Worm (Caenorhabditis elegans) whole organism, L4 larva: ENCODE measurements around the gene aco-1.

Experiments
- D1046.2 ChIP-seq: fragments of 200-800 bp; sonication (Bioruptor generic); IDR thresholded peaks from 2 replicates; pipeline ENCODE4 v1.3.6; 2022; ENCODE audit warnings: missing genetic modification characterization, missing compliant biosample characterization
- F37D6.2 ChIP-seq: sonication (generic microtip); optimal IDR thresholded peaks from 2 replicates; lab custom pipeline; 2016; ENCODE audit warnings: mild to moderate bottlenecking, missing genetic modification characterization, missing compliant biosample characterization
- F44E2.7 ChIP-seq: fragments of 200-800 bp; sonication (Bioruptor generic); IDR thresholded peaks from 2 replicates; pipeline ENCODE4 v2.1.2; 2022; ENCODE audit warnings: missing genetic modification characterization, missing compliant biosample characterization
- F49E8.2 ChIP-seq: sonication (generic microtip); optimal IDR thresholded peaks from 2 replicates; lab custom pipeline; 2016; ENCODE audit warnings: missing compliant biosample characterization, mild to moderate bottlenecking, missing genetic modification characterization, borderline replicate concordance
- R02D3.7 ChIP-seq: fragments of 150-350 bp; sonication (generic microtip); optimal IDR thresholded peaks from 3 replicates; lab custom pipeline; 2014; ENCODE audit warnings: missing biosample characterization, missing genetic modification characterization
- Y105C5A.15 ChIP-seq: fragments of 200-800 bp; sonication (Bioruptor generic); IDR thresholded peaks from 2 replicates; pipeline ENCODE4 v1.3.6; 2022; ENCODE audit warnings: missing genetic modification characterization, missing compliant biosample characterization
- Y5F2A.4 ChIP-seq: fragments of 200-800 bp; sonication (Bioruptor generic); optimal IDR thresholded peaks from 2 replicates; lab custom pipeline; 2018; ENCODE audit warnings: mild to moderate bottlenecking, missing genetic modification characterization, missing compliant biosample characterization
- Y75B8A.6 ChIP-seq: fragments of 200-800 bp; sonication (Bioruptor generic); IDR thresholded peaks from 2 replicates; pipeline ENCODE4 v1.3.6; 2022; ENCODE audit warnings: missing genetic modification reagents, missing genetic modification characterization, missing compliant biosample characterization
- aha-1 ChIP-seq: fragments of 150-350 bp; peaks from one replicate; lab custom pipeline; 2014; ENCODE audit warnings: missing biosample characterization, missing genetic modification characterization
- aly-2 ChIP-seq: sonication (generic microtip); optimal IDR thresholded peaks from 2 replicates; lab custom pipeline; 2018; ENCODE audit warnings: missing biosample characterization, missing genetic modification characterization
- attf-4 ChIP-seq: sonication (generic microtip); optimal IDR thresholded peaks from 3 replicates; lab custom pipeline; 2017; ENCODE audit warnings: missing biosample characterization, missing genetic modification characterization
- ceh-20 ChIP-seq: fragments of 200-800 bp; sonication (Bioruptor generic); IDR thresholded peaks from 2 replicates; pipeline ENCODE4 v1.3.6; 2022; ENCODE audit warnings: missing genetic modification reagents, missing genetic modification characterization, missing compliant biosample characterization
- ceh-44 ChIP-seq: fragments of 200-800 bp; sonication (Bioruptor generic); IDR thresholded peaks from 2 replicates; pipeline ENCODE4 v1.3.6; 2022; ENCODE audit warnings: missing genetic modification reagents, missing genetic modification characterization, missing compliant biosample characterization
- ceh-62 ChIP-seq: sonication (generic microtip); optimal IDR thresholded peaks from 2 replicates; lab custom pipeline; 2017; ENCODE audit warnings: missing biosample characterization, missing genetic modification characterization
- ceh-82 ChIP-seq: sonication (generic microtip); optimal IDR thresholded peaks from 2 replicates; lab custom pipeline; 2017; ENCODE audit warnings: missing biosample characterization, missing genetic modification characterization
- ces-1 ChIP-seq: fragments of 150-350 bp; sonication (generic microtip); optimal IDR thresholded peaks from 4 replicates; lab custom pipeline; 2014; ENCODE audit warnings: missing biosample characterization, missing genetic modification reagents, missing genetic modification characterization
- egl-43 ChIP-seq: fragments of 200-800 bp; sonication (Bioruptor generic); IDR thresholded peaks from 2 replicates; pipeline ENCODE4 v1.3.6; 2022; ENCODE audit warnings: missing genetic modification reagents, missing genetic modification characterization, missing compliant biosample characterization
- fkh-10 ChIP-seq: fragments of 150-350 bp; optimal IDR thresholded peaks from 2 replicates; lab custom pipeline; 2014; ENCODE audit warnings: missing biosample characterization, missing genetic modification reagents, missing genetic modification characterization
- hlh-11 ChIP-seq: fragments of 200-800 bp; sonication (Bioruptor generic); optimal IDR thresholded peaks from 2 replicates; lab custom pipeline; 2018; ENCODE audit warnings: mild to moderate bottlenecking, missing genetic modification characterization, missing compliant biosample characterization
- hlh-30 ChIP-seq: sonication (generic microtip); optimal IDR thresholded peaks from 2 replicates; lab custom pipeline; 2017; ENCODE audit warnings: antibody characterized with exemption, mild to moderate bottlenecking, missing genetic modification characterization, missing compliant biosample characterization; ENCODE audit not compliant: insufficient read depth
- hmg-1.1 ChIP-seq: fragments of 200-800 bp; sonication (Bioruptor generic); IDR thresholded peaks from 2 replicates; pipeline ENCODE4 v1.3.6; 2022; ENCODE audit warnings: missing genetic modification reagents, missing genetic modification characterization, missing compliant biosample characterization
- lin-29 ChIP-seq: fragments of 200-800 bp; sonication (Bioruptor generic); IDR thresholded peaks from 2 replicates; pipeline ENCODE4 v1.3.6; 2022; ENCODE audit warnings: missing genetic modification reagents, missing genetic modification characterization, missing compliant biosample characterization
- lsy-2 ChIP-seq, 2 experiments: fragments of 150-350 bp in 1 of 2; sonication (generic microtip) in 1 of 2; optimal IDR thresholded peaks; 2 replicates each; lab custom pipeline; 2014 to 2017; ENCODE audit warnings: missing biosample characterization in 2 of 2, missing genetic modification characterization in 2 of 2
- madf-9 ChIP-seq: fragments of 200-800 bp; sonication (Bioruptor generic); conservative IDR thresholded peaks from 2 replicates; pipeline ENCODE4 v1.3.6; 2022; ENCODE audit warnings: missing genetic modification reagents, missing genetic modification characterization, missing compliant biosample characterization
- mdt-29 ChIP-seq: fragments of 200-800 bp; sonication (Bioruptor generic); IDR thresholded peaks from 2 replicates; pipeline ENCODE4 v1.3.6; 2022; ENCODE audit warnings: missing genetic modification reagents, missing genetic modification characterization, missing compliant biosample characterization
- mep-1 ChIP-seq: fragments of 150-350 bp; sonication (generic microtip); optimal IDR thresholded peaks from 3 replicates; lab custom pipeline; 2014; ENCODE audit warnings: missing biosample characterization, missing genetic modification characterization
- mxl-3 ChIP-seq: fragments of 200-800 bp; sonication (Bioruptor generic); optimal IDR thresholded peaks from 2 replicates; lab custom pipeline; 2018; ENCODE audit warnings: mild to moderate bottlenecking, missing genetic modification characterization, missing compliant biosample characterization
- nhr-102 ChIP-seq: sonication (generic microtip); optimal IDR thresholded peaks from 2 replicates; lab custom pipeline; 2016; ENCODE audit warnings: mild to moderate bottlenecking, missing genetic modification characterization, moderate library complexity, missing compliant biosample characterization
- nhr-237 ChIP-seq: sonication (generic microtip); optimal IDR thresholded peaks from 2 replicates; lab custom pipeline; 2017; ENCODE audit warnings: missing biosample characterization, missing genetic modification characterization
- nhr-41 ChIP-seq: fragments of 200-800 bp; sonication (Bioruptor generic); IDR thresholded peaks from 2 replicates; pipeline ENCODE4 v1.3.6; 2022; ENCODE audit warnings: missing genetic modification reagents, missing genetic modification characterization, missing compliant biosample characterization
- nhr-42 ChIP-seq: fragments of 200-800 bp; sonication (Bioruptor generic); IDR thresholded peaks from 2 replicates; pipeline ENCODE4 v1.3.6; 2022; ENCODE audit warnings: missing genetic modification characterization, missing compliant biosample characterization
- nhr-48 ChIP-seq: sonication (generic microtip); optimal IDR thresholded peaks from 2 replicates; lab custom pipeline; 2016; ENCODE audit warnings: mild to moderate bottlenecking, missing genetic modification characterization, missing compliant biosample characterization
- sdz-12 ChIP-seq: fragments of 200-800 bp; sonication (Bioruptor generic); optimal IDR thresholded peaks from 2 replicates; lab custom pipeline; 2018; ENCODE audit warnings: mild to moderate bottlenecking, missing genetic modification characterization, missing compliant biosample characterization
- set-16 ChIP-seq: fragments of 200-800 bp; sonication (Bioruptor generic); IDR thresholded peaks from 2 replicates; pipeline ENCODE4 v1.3.6; 2022; ENCODE audit warnings: missing genetic modification reagents, missing genetic modification characterization, missing compliant biosample characterization
- skn-1 ChIP-seq: fragments of 150-350 bp; optimal IDR thresholded peaks from 2 replicates; lab custom pipeline; 2014; ENCODE audit warnings: missing biosample characterization, missing genetic modification characterization
- tra-1 ChIP-seq: fragments of 200-800 bp; sonication (Bioruptor generic); IDR thresholded peaks from 2 replicates; pipeline ENCODE4 v1.3.6; 2022; ENCODE audit warnings: missing genetic modification reagents, missing genetic modification characterization, missing compliant biosample characterization
- unc-39 ChIP-seq: sonication (generic microtip); optimal IDR thresholded peaks from 2 replicates; lab custom pipeline; 2017; ENCODE audit warnings: missing biosample characterization, missing genetic modification characterization
- unc-62 ChIP-seq, 3 experiments: fragments of 150-350 bp in 1 of 3; sonication (generic microtip); optimal IDR thresholded peaks in 2 of 3; peaks in 1 of 3; 1 replicate in 1 of 3; 2 replicates in 2 of 3; lab custom pipeline; 2014 to 2017; ENCODE audit warnings: missing biosample characterization in 3 of 3, missing genetic modification characterization in 3 of 3, missing genetic modification reagents in 3 of 3, missing genotype in 1 of 3
- vab-7 ChIP-seq: fragments of 200-800 bp; sonication (Bioruptor generic); IDR thresholded peaks from 2 replicates; pipeline ENCODE4 v1.3.6; 2022; ENCODE audit warnings: missing genetic modification reagents, missing genetic modification characterization, missing compliant biosample characterization
- zag-1 ChIP-seq: fragments of 150-350 bp; optimal IDR thresholded peaks from 2 replicates; lab custom pipeline; 2014; ENCODE audit warnings: missing biosample characterization, missing genetic modification characterization
- zfp-2 ChIP-seq: sonication (generic microtip); optimal IDR thresholded peaks from 2 replicates; lab custom pipeline; 2016; ENCODE audit warnings: mild to moderate bottlenecking, missing genetic modification characterization, missing compliant biosample characterization
- zfp-3 ChIP-seq: fragments of 200-800 bp; sonication (Bioruptor generic); conservative IDR thresholded peaks from 2 replicates; pipeline ENCODE4 v1.3.6; 2022; ENCODE audit warnings: missing genetic modification reagents, missing genetic modification characterization, missing compliant biosample characterization
- zip-11 ChIP-seq: fragments of 200-800 bp; sonication (Bioruptor generic); IDR thresholded peaks from 2 replicates; pipeline ENCODE4 v1.3.6; 2022; ENCODE audit warnings: missing genetic modification characterization, missing compliant biosample characterization
- ztf-11 ChIP-seq: fragments of 150-350 bp; optimal IDR thresholded peaks from 2 replicates; lab custom pipeline; 2014; ENCODE audit warnings: missing biosample characterization, missing genetic modification characterization

Gene aco-1

ce11 chrX:11379135-11379781 lies 39.6 kb downstream of the aco-1 start (continued):
- TF ChIP-seq tra-1 (GFP tag; lab: Robert Waterston, UW) (peak; percentile 36; the same call in 1 of the 2 replicates), attf-4 (tag; lab: Kevin White, UChicago) (no peak), Y105C5A.15 (GFP tag; lab: Robert Waterston, UW) (no peak), ceh-62 (tag; lab: Kevin White, UChicago) (no peak), ceh-20 (GFP tag; lab: Robert Waterston, UW) (no peak), nhr-42 (GFP tag; lab: Robert Waterston, UW) (no peak), nhr-48 (tag; lab: Kevin White, UChicago) (no peak), F49E8.2 (tag; lab: Kevin White, UChicago) (no peak), F37D6.2 (tag; lab: Kevin White, UChicago) (no peak), nhr-102 (tag; lab: Kevin White, UChicago) (no peak), hlh-11 (tag; lab: Kevin White, UChicago) (peak; percentile 64), ztf-11 (tag; lab: Kevin White, UChicago) (no peak), hlh-30 (tag; lab: Kevin White, UChicago) (no peak), D1046.2 (GFP tag; lab: Robert Waterston, UW) (no peak), ces-1 (GFP tag; lab: Kevin White, UChicago) (peak; percentile 4), vab-7 (GFP tag; lab: Robert Waterston, UW) (no peak), zfp-2 (tag; lab: Kevin White, UChicago) (no peak), zip-11 (no peak), R02D3.7 (tag; lab: Kevin White, UChicago) (no peak), hmg-1.1 (GFP tag; lab: Robert Waterston, UW) (no peak), unc-39 (tag; lab: Kevin White, UChicago) (no peak), mxl-3 (no peak), skn-1 (tag; lab: Kevin White, UChicago) (no peak), aha-1 (no peak), set-16 (GFP tag; lab: Robert Waterston, UW) (peak; percentile 18; the same call in 1 of the 2 replicates), fkh-10 (peak; percentile 38), lin-29 (GFP tag; lab: Robert Waterston, UW) (no peak), aly-2 (tag; lab: Kevin White, UChicago) (no peak), zfp-3 (GFP tag; lab: Robert Waterston, UW) (no peak), madf-9 (GFP tag; lab: Robert Waterston, UW) (no peak), Y5F2A.4 (no peak), egl-43 (no peak), nhr-237 (no peak), zag-1 (tag; lab: Kevin White, UChicago) (no peak), Y75B8A.6 (GFP tag; lab: Robert Waterston, UW) (no peak), F44E2.7 (GFP tag; lab: Robert Waterston, UW) (no peak), mdt-29 (GFP tag; lab: Robert Waterston, UW) (no peak)
- TF ChIP-seq, all 104 proteins: peak for 9

ce11 chrX:11383359-11383758 lies 43.7 kb downstream of the aco-1 start:
- TF ChIP-seq D1046.2 (GFP tag; lab: Robert Waterston, UW): no peak
- TF ChIP-seq lsy-2 (tag; optimal IDR thresholded peaks at IDR 0.05; lab: Kevin White, UChicago): peak in 1 of 2 experiments; percentile 21
- TF ChIP-seq mep-1 (tag; lab: Kevin White, UChicago): no peak
- TF ChIP-seq ces-1 (GFP tag; lab: Kevin White, UChicago): peak; percentile 54
- no peak for TF ChIP-seq nhr-102 (tag; lab: Kevin White, UChicago)
- no peak for TF ChIP-seq R02D3.7 (tag; lab: Kevin White, UChicago)
- TF ChIP-seq nhr-42 (GFP tag; lab: Robert Waterston, UW): no peak
- no peak for TF ChIP-seq sdz-12 (GFP tag; lab: Kevin White, UChicago)
- TF ChIP-seq nhr-41 (GFP tag; lab: Robert Waterston, UW): no peak
- no peak for TF ChIP-seq ceh-82 (tag; lab: Kevin White, UChicago)
- peak in 1 of 2 experiments; percentile 29 for TF ChIP-seq unc-62 (GFP tag; optimal IDR thresholded peaks at IDR 0.05 in 1 of 2; lab: Kevin White, UChicago)
- no peak for TF ChIP-seq unc-62 (tag; optimal IDR thresholded peaks at IDR 0.05; lab: Kevin White, UChicago)
- TF ChIP-seq F44E2.7 (GFP tag; lab: Robert Waterston, UW): no peak
- TF ChIP-seq ceh-44 (GFP tag; lab: Robert Waterston, UW): no peak
